Worm (Caenorhabditis elegans): ENCODE results near the gene hyls-1.
A peak's percentile ranks its signal among the peaks of the same experiment; 100 is the strongest.

The hyls-1 gene

ce11 chrV:7196037-7196436 lies 41.1 kb upstream of the hyls-1 start, which contains the start of gene attf-2:
attf-2 (minus strand) TSS chrV:7196137.
- no peak for TF ChIP-seq hlh-4 (tag; optimal IDR thresholded peaks at IDR 0.05)
- TF ChIP-seq nhr-12 (tag; optimal IDR thresholded peaks at IDR 0.05): no peak
- TF ChIP-seq ama-1 (optimal IDR thresholded peaks at IDR 0.05): no peak
- TF ChIP-seq nhr-47 (tag; optimal IDR thresholded peaks at IDR 0.05): no peak
- no peak for TF ChIP-seq C04F5.9 (tag; optimal IDR thresholded peaks at IDR 0.05)
- no peak for TF ChIP-seq pax-3 (tag; optimal IDR thresholded peaks at IDR 0.05)
- TF ChIP-seq grh-1 (GFP tag; IDR thresholded peaks at IDR 0.05): no peak
- no peak for TF ChIP-seq lin-15B (tag; optimal IDR thresholded peaks at IDR 0.05)
- no peak for TF ChIP-seq lin-39 (tag; optimal IDR thresholded peaks at IDR 0.05)
- no peak for TF ChIP-seq lin-14 (GFP tag; optimal IDR thresholded peaks at IDR 0.05)
- TF ChIP-seq fkh-10 (GFP tag; optimal IDR thresholded peaks at IDR 0.05): no peak
- no peak for TF ChIP-seq tlp-1 (tag; optimal IDR thresholded peaks at IDR 0.05)
- TF ChIP-seq nhr-84 (tag; optimal IDR thresholded peaks at IDR 0.05): no peak
- TF ChIP-seq ztf-11 (tag; optimal IDR thresholded peaks at IDR 0.05): no peak
- TF ChIP-seq swsn-7 (tag; optimal IDR thresholded peaks at IDR 0.05): no peak
- no peak for TF ChIP-seq blmp-1 (tag; optimal IDR thresholded peaks at IDR 0.05)
- TF ChIP-seq unc-130 (tag; optimal IDR thresholded peaks at IDR 0.05): no peak
- TF ChIP-seq ztf-4 (tag; optimal IDR thresholded peaks at IDR 0.05): no peak

ce11 chrV:7196498-7196966 lies 40.6 kb upstream of the hyls-1 start, which contains the start of gene F09G2.2:
F09G2.2 (plus strand) TSS chrV:7196916.
- TF ChIP-seq aha-1 (tag; optimal IDR thresholded peaks at IDR 0.05): no peak
- TF ChIP-seq ceh-8 (GFP tag; optimal IDR thresholded peaks at IDR 0.05): peak; percentile 72
- TF ChIP-seq ama-1 (optimal IDR thresholded peaks at IDR 0.05): peak; percentile 63
- peak; percentile 94 for TF ChIP-seq xbp-1 (tag; optimal IDR thresholded peaks at IDR 0.05)
- TF ChIP-seq lin-15B (tag; optimal IDR thresholded peaks at IDR 0.05): peak; percentile 93
- TF ChIP-seq hlh-17 (GFP tag; optimal IDR thresholded peaks at IDR 0.05; ENCODE audit: borderline replicate concordance): no peak
- peak; percentile 78 for TF ChIP-seq elt-2 (tag; optimal IDR thresholded peaks at IDR 0.05)
- TF ChIP-seq nhr-76 (tag; optimal IDR thresholded peaks at IDR 0.05): no peak
- TF ChIP-seq nhr-11 (tag; optimal IDR thresholded peaks at IDR 0.05): peak; percentile 10
- no peak for TF ChIP-seq pqm-1 (tag; optimal IDR thresholded peaks at IDR 0.05)
- TF ChIP-seq fkh-8 (tag; optimal IDR thresholded peaks at IDR 0.05): peak; percentile 90
- TF ChIP-seq dsc-1 (tag; optimal IDR thresholded peaks at IDR 0.05): peak; percentile 82
- TF ChIP-seq Y116A8C.19 (tag; optimal IDR thresholded peaks at IDR 0.05; ENCODE audit: borderline replicate concordance): no peak
- no peak for TF ChIP-seq unc-30 (tag; optimal IDR thresholded peaks at IDR 0.05)
- peak; percentile 96 for TF ChIP-seq snu-23 (GFP tag; optimal IDR thresholded peaks at IDR 0.05)
- TF ChIP-seq unc-98 (GFP tag; IDR thresholded peaks at IDR 0.05): peak; percentile 66; the same call in 1 of the 2 replicates
- TF ChIP-seq egl-13 (tag; optimal IDR thresholded peaks at IDR 0.05): peak; percentile 74
- peak; percentile 46 for TF ChIP-seq aly-2 (tag; optimal IDR thresholded peaks at IDR 0.05)
- peak; percentile 60 for TF ChIP-seq mab-9 (GFP tag; IDR thresholded peaks at IDR 0.05)
- peak; percentile 95 for TF ChIP-seq nhr-71 (tag; optimal IDR thresholded peaks at IDR 0.05)
- no peak for TF ChIP-seq ceh-90 (tag; optimal IDR thresholded peaks at IDR 0.05)
- TF ChIP-seq ceh-63 (GFP tag; optimal IDR thresholded peaks at IDR 0.05): no peak
- peak; percentile 94 for TF ChIP-seq nhr-20 (tag; optimal IDR thresholded peaks at IDR 0.05)
- TF ChIP-seq irx-1 (tag; optimal IDR thresholded peaks at IDR 0.05): peak; percentile 82
- TF ChIP-seq jun-1 (tag; optimal IDR thresholded peaks at IDR 0.05): peak; percentile 89
- peak; percentile 30 for TF ChIP-seq sup-37 (GFP tag; optimal IDR thresholded peaks at IDR 0.05)
- peak; percentile 83 for TF ChIP-seq fos-1 (tag; optimal IDR thresholded peaks at IDR 0.05)
- TF ChIP-seq nhr-90 (tag; optimal IDR thresholded peaks at IDR 0.05; ENCODE audit: poor library complexity): peak; percentile 92
- TF ChIP-seq nhr-85 (tag): peak; percentile 96
- peak; percentile 95 for TF ChIP-seq C16A3.4 (tag; optimal IDR thresholded peaks at IDR 0.05)
- peak; percentile 22 for TF ChIP-seq C04F5.9 (tag; optimal IDR thresholded peaks at IDR 0.05)
- TF ChIP-seq nhr-28 (tag; optimal IDR thresholded peaks at IDR 0.05): no peak
- peak; percentile 90 for TF ChIP-seq lin-13 (GFP tag; optimal IDR thresholded peaks at IDR 0.05)
- peak; percentile 92 for TF ChIP-seq rnt-1 (tag; optimal IDR thresholded peaks at IDR 0.05)
- peak; percentile 94 for TF ChIP-seq unc-130 (tag; optimal IDR thresholded peaks at IDR 0.05)
- peak; percentile 92 to 93 (median 92) for TF ChIP-seq dpl-1 (GFP tag; optimal IDR thresholded peaks at IDR 0.05)
- no peak for TF ChIP-seq hlh-4 (tag; optimal IDR thresholded peaks at IDR 0.05)
- peak; percentile 96 to 97 for TF ChIP-seq lin-35 (GFP tag; optimal IDR thresholded peaks at IDR 0.05)
- TF ChIP-seq vab-15 (tag; optimal IDR thresholded peaks at IDR 0.05): peak; percentile 34

Measured in whole organism, L1 larva.